Worm (Caenorhabditis elegans) whole organism, young adult: ENCODE measurements around the gene ifbp-1.
A peak's percentile ranks its signal among the peaks of the same experiment; 100 is the strongest.

ENCODE experiments used
- C06A6.2 ChIP-seq: fragments of 200-800 bp; sonication (Bioruptor generic); conservative IDR thresholded peaks from 2 replicates; pipeline ENCODE4 v1.3.6; 2022; ENCODE audit warnings: missing genetic modification characterization, missing compliant biosample characterization
- F37B4.10 ChIP-seq: fragments of 200-800 bp; sonication (Bioruptor generic); IDR thresholded peaks from 2 replicates; pipeline ENCODE4 v1.3.6; 2022; ENCODE audit warnings: missing genetic modification characterization, missing compliant biosample characterization
- F55B11.4 ChIP-seq: sonication (generic microtip); optimal IDR thresholded peaks from 2 replicates; lab custom pipeline; 2016; ENCODE audit warnings: missing compliant biosample characterization, missing genetic modification characterization, borderline replicate concordance; ENCODE audit not compliant: insufficient read depth
- F57A8.1 ChIP-seq: fragments of 200-800 bp; sonication (Bioruptor generic); optimal IDR thresholded peaks from 2 replicates; lab custom pipeline; 2018; ENCODE audit warnings: mild to moderate bottlenecking, missing genetic modification characterization, moderate library complexity, missing compliant biosample characterization
- F57C9.4 ChIP-seq: sonication (generic microtip); optimal IDR thresholded peaks from 2 replicates; lab custom pipeline; 2017; ENCODE audit warnings: mild to moderate bottlenecking, missing genetic modification characterization, missing compliant biosample characterization
- K11D2.4 ChIP-seq: fragments of 200-800 bp; sonication (Bioruptor generic); IDR thresholded peaks from 2 replicates; pipeline ENCODE4 v1.3.6; 2022; ENCODE audit warnings: missing genetic modification reagents, missing genetic modification characterization, missing compliant biosample characterization
- K12H6.12 ChIP-seq: fragments of 200-800 bp; sonication (Bioruptor generic); optimal IDR thresholded peaks from 2 replicates; lab custom pipeline; 2018; ENCODE audit warnings: mild to moderate bottlenecking, missing genetic modification characterization, missing compliant biosample characterization
- T07F8.4 ChIP-seq: sonication (generic microtip); optimal IDR thresholded peaks from 2 replicates; lab custom pipeline; 2016; ENCODE audit warnings: mild to moderate bottlenecking, missing genetic modification characterization, moderate library complexity, missing compliant biosample characterization
- Y53F4B.3 ChIP-seq: fragments of 200-800 bp; sonication (Bioruptor generic); IDR thresholded peaks from 2 replicates; pipeline ENCODE4 v1.3.6; 2022; ENCODE audit warnings: missing genetic modification reagents, missing genetic modification characterization, missing compliant biosample characterization
- Y67H2A.10 ChIP-seq: fragments of 200-800 bp; sonication (Bioruptor generic); conservative IDR thresholded peaks from 2 replicates; pipeline ENCODE4 v1.3.6; 2022; ENCODE audit warnings: missing genetic modification reagents, missing genetic modification characterization, missing compliant biosample characterization
- aptf-2 ChIP-seq: fragments of 200-800 bp; sonication (Bioruptor generic); conservative IDR thresholded peaks from 2 replicates; pipeline ENCODE4 v1.3.6; 2022; ENCODE audit warnings: missing genetic modification reagents, missing genetic modification characterization, missing compliant biosample characterization
- attf-5 ChIP-seq: fragments of 200-800 bp; sonication (Bioruptor generic); optimal IDR thresholded peaks from 2 replicates; lab custom pipeline; 2018; ENCODE audit warnings: mild to moderate bottlenecking, missing genetic modification characterization, missing compliant biosample characterization
- bed-1 ChIP-seq: fragments of 200-800 bp; sonication (Bioruptor generic); IDR thresholded peaks from 2 replicates; pipeline ENCODE4 v1.3.6; 2022; ENCODE audit warnings: missing genetic modification reagents, missing genetic modification characterization, missing compliant biosample characterization
- ccch-3 ChIP-seq: fragments of 200-800 bp; sonication (Bioruptor generic); optimal IDR thresholded peaks from 2 replicates; lab custom pipeline; 2018; ENCODE audit warnings: mild to moderate bottlenecking, missing genetic modification characterization, missing compliant biosample characterization
- ceh-100 ChIP-seq: fragments of 200-800 bp; sonication (Bioruptor generic); IDR thresholded peaks from 2 replicates; pipeline ENCODE4 v1.3.6; 2022; ENCODE audit warnings: missing genetic modification reagents, missing genetic modification characterization, missing compliant biosample characterization
- ceh-40 ChIP-seq: fragments of 200-800 bp; sonication (Bioruptor generic); IDR thresholded peaks from 2 replicates; pipeline ENCODE4 v1.3.6; 2022; ENCODE audit warnings: missing genetic modification characterization, missing compliant biosample characterization
- ceh-79 ChIP-seq: sonication (generic microtip); optimal IDR thresholded peaks from 2 replicates; lab custom pipeline; 2017; ENCODE audit warnings: mild to moderate bottlenecking, missing genetic modification characterization, missing compliant biosample characterization
- ceh-91 ChIP-seq: fragments of 200-800 bp; sonication (Bioruptor generic); IDR thresholded peaks from 2 replicates; pipeline ENCODE4 v1.3.6; 2022; ENCODE audit warnings: missing genetic modification reagents, missing genetic modification characterization, missing compliant biosample characterization
- egl-18 ChIP-seq: fragments of 200-800 bp; sonication (Bioruptor generic); IDR thresholded peaks from 2 replicates; pipeline ENCODE4 v1.3.6; 2022; ENCODE audit warnings: missing genetic modification reagents, missing genetic modification characterization, missing compliant biosample characterization
- egl-44 ChIP-seq: fragments of 200-800 bp; sonication (Bioruptor generic); IDR thresholded peaks from 2 replicates; pipeline ENCODE4 v1.3.6; 2022; ENCODE audit warnings: missing genetic modification reagents, missing genetic modification characterization, missing compliant biosample characterization
- egrh-3 ChIP-seq: fragments of 200-800 bp; sonication (Bioruptor generic); IDR thresholded peaks from 2 replicates; pipeline ENCODE4 v1.3.6; 2022; ENCODE audit warnings: missing genetic modification reagents, missing genetic modification characterization, missing compliant biosample characterization
- gei-17 ChIP-seq: fragments of 200-800 bp; sonication (Bioruptor generic); optimal IDR thresholded peaks from 2 replicates; lab custom pipeline; 2018; ENCODE audit warnings: mild to moderate bottlenecking, missing genetic modification characterization, missing compliant biosample characterization
- hlh-12 ChIP-seq: sonication (generic microtip); optimal IDR thresholded peaks from 2 replicates; lab custom pipeline; 2016; ENCODE audit warnings: missing genetic modification characterization, missing compliant biosample characterization
- hlh-26 ChIP-seq: fragments of 200-800 bp; sonication (Bioruptor generic); conservative IDR thresholded peaks from 2 replicates; pipeline ENCODE4 v1.3.6; 2022; ENCODE audit warnings: missing genetic modification reagents, missing genetic modification characterization, missing compliant biosample characterization
- hsf-1 ChIP-seq: fragments of 200-800 bp; sonication (Bioruptor generic); IDR thresholded peaks from 2 replicates; pipeline ENCODE4 v1.3.6; 2022; ENCODE audit warnings: missing genetic modification reagents, missing genetic modification characterization, missing compliant biosample characterization
- lag-1 ChIP-seq: fragments of 200-800 bp; sonication (Bioruptor generic); IDR thresholded peaks from 2 replicates; pipeline ENCODE4 v1.3.6; 2022; ENCODE audit warnings: missing genetic modification reagents, missing genetic modification characterization, missing compliant biosample characterization
- lin-26 ChIP-seq: fragments of 200-800 bp; sonication (Bioruptor generic); IDR thresholded peaks from 2 replicates; pipeline ENCODE4 v1.3.6; 2022; ENCODE audit warnings: missing genetic modification reagents, missing genetic modification characterization, missing compliant biosample characterization
- lin-40 ChIP-seq: sonication (generic microtip); optimal IDR thresholded peaks from 2 replicates; lab custom pipeline; 2016; ENCODE audit warnings: missing genetic modification characterization, mild to moderate bottlenecking, missing compliant biosample characterization, missing genotype, missing genetic modification reagents
- madf-8 ChIP-seq: fragments of 200-800 bp; sonication (Bioruptor generic); conservative IDR thresholded peaks from 2 replicates; pipeline ENCODE4 v1.3.6; 2022; ENCODE audit warnings: missing genetic modification reagents, missing genetic modification characterization, missing compliant biosample characterization
- mcd-1 ChIP-seq: fragments of 200-800 bp; sonication (Bioruptor generic); IDR thresholded peaks from 2 replicates; pipeline ENCODE4 v1.3.6; 2022; ENCODE audit warnings: missing genetic modification reagents, missing genetic modification characterization, missing compliant biosample characterization
- mel-28 ChIP-seq: sonication (generic microtip); optimal IDR thresholded peaks from 2 replicates; lab custom pipeline; 2016; ENCODE audit warnings: borderline replicate concordance, mild to moderate bottlenecking, missing genetic modification characterization, missing compliant biosample characterization
- nfya-1 ChIP-seq: sonication (generic microtip); optimal IDR thresholded peaks from 2 replicates; lab custom pipeline; 2017; ENCODE audit warnings: antibody characterized with exemption, missing compliant biosample characterization, missing genetic modification characterization, borderline replicate concordance; ENCODE audit not compliant: insufficient read depth
- nfya-2 ChIP-seq: fragments of 200-800 bp; sonication (Bioruptor generic); IDR thresholded peaks from 2 replicates; pipeline ENCODE4 v1.3.6; 2022; ENCODE audit warnings: missing genetic modification reagents, missing genetic modification characterization, missing compliant biosample characterization
- nhr-80 ChIP-seq: sonication (generic microtip); optimal IDR thresholded peaks from 2 replicates; lab custom pipeline; 2016; ENCODE audit warnings: missing genetic modification characterization, missing compliant biosample characterization
- nhr-90 ChIP-seq: sonication (generic microtip); optimal IDR thresholded peaks from 2 replicates; lab custom pipeline; 2016; ENCODE audit warnings: missing genotype, mild to moderate bottlenecking, missing genetic modification characterization, missing compliant biosample characterization
- pha-4 ChIP-seq: fragments of 150-350 bp; sonication (generic microtip); optimal IDR thresholded peaks from 2 replicates; lab custom pipeline; 2014; ENCODE audit warnings: missing biosample characterization, missing genetic modification reagents, missing genetic modification characterization
- rec-8 ChIP-seq, 2 experiments: sonication (generic microtip); optimal IDR thresholded peaks; 2 replicates each; lab custom pipeline; 2016; ENCODE audit warnings: mild to moderate bottlenecking in 2 of 2, missing genetic modification characterization in 2 of 2, missing genetic modification reagents in 2 of 2, missing genotype in 2 of 2, missing biosample characterization in 1 of 2, missing compliant biosample characterization in 1 of 2, moderate library complexity in 1 of 2
- sptf-2 ChIP-seq: fragments of 200-800 bp; sonication (Bioruptor generic); optimal IDR thresholded peaks from 2 replicates; lab custom pipeline; 2018; ENCODE audit warnings: mild to moderate bottlenecking, missing genetic modification characterization, missing compliant biosample characterization
- unc-62 ChIP-seq: fragments of 150-350 bp; optimal IDR thresholded peaks from 2 replicates; lab custom pipeline; 2014; ENCODE audit warnings: missing biosample characterization, missing genetic modification reagents, missing genetic modification characterization
- ztf-3 ChIP-seq: fragments of 200-800 bp; sonication (Bioruptor generic); optimal IDR thresholded peaks from 2 replicates; lab custom pipeline; 2018; ENCODE audit warnings: mild to moderate bottlenecking, missing genetic modification characterization, missing compliant biosample characterization

ifbp-1 gene

ce11 chrV:13335883-13336419 is 44.1 kb downstream of the ifbp-1 start, which contains the start of gene C50B6.9:
TSS of gene C50B6.9 (plus strand) at chrV:13336369.
- TF ChIP-seq K12H6.12 (no peak), lag-1 (GFP tag; lab: Robert Waterston, UW) (no peak), ceh-40 (GFP tag; lab: Robert Waterston, UW) (no peak), madf-8 (GFP tag; lab: Robert Waterston, UW) (no peak)

ce11 chrV:13334447-13334846 is 45.6 kb downstream of the ifbp-1 start:
- no peak for TF ChIP-seq nfya-1 (tag; lab: Kevin White, UChicago)
- no peak for TF ChIP-seq egl-44 (GFP tag; lab: Robert Waterston, UW)
- no peak for TF ChIP-seq F55B11.4
- TF ChIP-seq hlh-12 (tag; lab: Kevin White, UChicago) = no peak
- no peak for TF ChIP-seq ztf-3
- no peak for TF ChIP-seq ceh-91 (GFP tag; lab: Robert Waterston, UW)
- no peak for TF ChIP-seq F57C9.4 (tag; lab: Kevin White, UChicago)
- no peak for TF ChIP-seq attf-5 (GFP tag; lab: Kevin White, UChicago)
- no peak for TF ChIP-seq bed-1
- no peak for TF ChIP-seq pha-4 (tag; lab: Kevin White, UChicago)
- no peak for TF ChIP-seq lag-1 (GFP tag; lab: Robert Waterston, UW)
- TF ChIP-seq mcd-1 (GFP tag; lab: Robert Waterston, UW) = no peak
- no peak for TF ChIP-seq unc-62 (GFP tag; lab: Kevin White, UChicago)
- no peak for TF ChIP-seq sptf-2 (GFP tag; lab: Kevin White, UChicago)
- no peak for TF ChIP-seq K12H6.12
- TF ChIP-seq gei-17 = no peak
- no peak for TF ChIP-seq rec-8 (tag; optimal IDR thresholded peaks at IDR 0.05; lab: Kevin White, UChicago)
- TF ChIP-seq Y67H2A.10 = no peak
- TF ChIP-seq egl-18 (GFP tag; lab: Robert Waterston, UW) = no peak

ce11 chrV:13333386-13334180 is 46.5 kb downstream of the ifbp-1 start, which contains the start of gene nhr-168:
TSS of gene nhr-168 (minus strand) at chrV:13333871.
- TF ChIP-seq nhr-80 (peak; percentile 62), K11D2.4 (GFP tag; lab: Robert Waterston, UW) (no peak), nfya-2 (no peak), hsf-1 (GFP tag; lab: Robert Waterston, UW) (no peak), ceh-100 (GFP tag; lab: Robert Waterston, UW) (no peak)

- TF ChIP-seq mel-28 (no peak), nhr-90 (tag; lab: Kevin White, UChicago) (no peak), T07F8.4 (tag; lab: Kevin White, UChicago) (no peak), egrh-3 (GFP tag; lab: Robert Waterston, UW) (no peak), sptf-2 (GFP tag; lab: Kevin White, UChicago) (no peak), nfya-2 (no peak)
- TF ChIP-seq, all 124 proteins: peak for 0
These were observed 49.1 kb downstream of the ifbp-1 start, which contains the start of gene nhr-129 for ce11 chrV:13330919-13331318. TSS of gene nhr-129 (minus strand) at chrV:13331019.

ce11 chrV:13327463-13327862 is 52.6 kb downstream of the ifbp-1 start, which contains the start of gene str-37:
TSS of gene str-37 (plus strand) at chrV:13327763.
- no peak for TF ChIP-seq C06A6.2 (GFP tag; lab: Robert Waterston, UW)
- TF ChIP-seq madf-8 (GFP tag; lab: Robert Waterston, UW) = no peak
- TF ChIP-seq F37B4.10 (GFP tag; lab: Robert Waterston, UW) = no peak
- TF ChIP-seq ceh-79 = no peak
- TF ChIP-seq K12H6.12 = no peak
- no peak for TF ChIP-seq ceh-40 (GFP tag; lab: Robert Waterston, UW)
- TF ChIP-seq ccch-3 (GFP tag; lab: Kevin White, UChicago) = no peak
- no peak for TF ChIP-seq lin-26 (GFP tag; lab: Robert Waterston, UW)
- no peak for TF ChIP-seq gei-17
- TF ChIP-seq lin-40 (tag; lab: Kevin White, UChicago) = no peak
- no peak for TF ChIP-seq hlh-26 (GFP tag; lab: Robert Waterston, UW)
- TF ChIP-seq Y53F4B.3 (GFP tag; lab: Robert Waterston, UW) = no peak
- no peak for TF ChIP-seq aptf-2 (GFP tag; lab: Robert Waterston, UW)
- TF ChIP-seq F57A8.1 (GFP tag; lab: Kevin White, UChicago) = no peak
